Worm (Caenorhabditis elegans) whole organism, early embryonic: ENCODE data around the gene icap-1.

Experiments
- B0310.2 ChIP-seq: sonication (generic microtip); optimal IDR thresholded peaks from 2 replicates; lab custom pipeline; 2016; ENCODE audit warnings: mild to moderate bottlenecking, missing genetic modification characterization, missing compliant biosample characterization
- F13C5.2 ChIP-seq: sonication (generic microtip); optimal IDR thresholded peaks from 2 replicates; lab custom pipeline; 2017; ENCODE audit warnings: mild to moderate bottlenecking, missing genetic modification characterization, inconsistent platforms, missing compliant biosample characterization
- aly-1 ChIP-seq: sonication (generic microtip); optimal IDR thresholded peaks from 2 replicates; lab custom pipeline; 2016; ENCODE audit warnings: missing genetic modification characterization, missing compliant biosample characterization
- ama-1 ChIP-seq: fragments of 150-350 bp; optimal IDR thresholded peaks from 2 replicates; lab custom pipeline; 2014
- ceh-13 ChIP-seq: fragments of 200-800 bp; sonication (Bioruptor generic); optimal IDR thresholded peaks from 2 replicates; lab custom pipeline; 2018; ENCODE audit warnings: mild to moderate bottlenecking, missing genetic modification characterization, missing compliant biosample characterization
- ceh-36 ChIP-seq: sonication (generic microtip); optimal IDR thresholded peaks from 2 replicates; lab custom pipeline; 2016; ENCODE audit warnings: missing genetic modification characterization, inconsistent platforms, missing compliant biosample characterization
- ets-7 ChIP-seq: sonication (generic microtip); optimal IDR thresholded peaks from 2 replicates; lab custom pipeline; 2016; ENCODE audit warnings: missing genotype, missing genetic modification characterization, missing compliant biosample characterization
- flt-1 ChIP-seq: fragments of 200-800 bp; sonication (Bioruptor generic); IDR thresholded peaks from 2 replicates; pipeline ENCODE4 v1.3.6; 2022; ENCODE audit warnings: missing genetic modification characterization, missing compliant biosample characterization
- hmbx-1 ChIP-seq: sonication (generic microtip); optimal IDR thresholded peaks from 2 replicates; lab custom pipeline; 2016; ENCODE audit warnings: mild to moderate bottlenecking, missing genetic modification characterization, missing compliant biosample characterization
- hmg-4 ChIP-seq: fragments of 200-800 bp; sonication (Bioruptor generic); optimal IDR thresholded peaks from 2 replicates; lab custom pipeline; 2018; ENCODE audit warnings: mild to moderate bottlenecking, missing genetic modification characterization, missing compliant biosample characterization
- hnd-1 ChIP-seq: sonication (generic microtip); optimal IDR thresholded peaks from 2 replicates; lab custom pipeline; 2016; ENCODE audit warnings: missing genetic modification characterization, missing compliant biosample characterization
- pes-1 ChIP-seq: fragments of 200-800 bp; sonication (Bioruptor generic); IDR thresholded peaks from 2 replicates; pipeline ENCODE4 v1.3.6; 2022; ENCODE audit warnings: missing genetic modification reagents, missing genetic modification characterization, missing compliant biosample characterization
- scrt-1 ChIP-seq: fragments of 200-800 bp; sonication (Bioruptor generic); IDR thresholded peaks from 2 replicates; pipeline ENCODE4 v1.3.6; 2022; ENCODE audit warnings: missing genetic modification characterization, missing compliant biosample characterization
- sea-1 ChIP-seq: fragments of 200-800 bp; sonication (Bioruptor generic); conservative IDR thresholded peaks from 2 replicates; pipeline ENCODE4 v1.3.6; 2022; ENCODE audit warnings: missing genetic modification characterization, missing compliant biosample characterization
- tbx-11 ChIP-seq: fragments of 200-800 bp; sonication (Bioruptor generic); IDR thresholded peaks from 2 replicates; pipeline ENCODE4 v1.3.6; 2022; ENCODE audit warnings: missing genetic modification characterization, missing compliant biosample characterization
- tbx-37 ChIP-seq: fragments of 200-800 bp; sonication (Bioruptor generic); conservative IDR thresholded peaks from 2 replicates; pipeline ENCODE4 v1.3.6; 2022; ENCODE audit warnings: missing genetic modification reagents, missing genetic modification characterization, missing compliant biosample characterization
- tra-4 ChIP-seq: sonication (generic microtip); optimal IDR thresholded peaks from 2 replicates; lab custom pipeline; 2017; ENCODE audit warnings: missing genetic modification characterization, missing compliant biosample characterization

Gene icap-1

ce11 chrIV:13748798-13749197 lies 38.0 kb downstream of the icap-1 start:
- TF ChIP-seq hmbx-1 (no peak), hmg-4 (no peak), flt-1 (GFP tag; lab: Robert Waterston, UW) (no peak), aly-1 (no peak), ets-7 (tag; lab: Kevin White, UChicago) (no peak), ceh-36 (tag; lab: Kevin White, UChicago) (no peak), tbx-37 (no peak), B0310.2 (tag; lab: Kevin White, UChicago) (no peak), scrt-1 (GFP tag; lab: Robert Waterston, UW) (no peak), ama-1 (lab: Kevin White, UChicago) (no peak), F13C5.2 (tag; lab: Kevin White, UChicago) (no peak), pes-1 (no peak)

ce11 chrIV:13745409-13745808 lies 41.4 kb downstream of the icap-1 start, which contains the start of gene C47A4.5:
C47A4.5 (plus strand) TSS chrIV:13745709.
- TF ChIP-seq B0310.2 (tag; lab: Kevin White, UChicago) (no peak), F13C5.2 (tag; lab: Kevin White, UChicago) (no peak), tbx-37 (no peak), scrt-1 (GFP tag; lab: Robert Waterston, UW) (no peak), hmbx-1 (no peak), pes-1 (no peak), flt-1 (GFP tag; lab: Robert Waterston, UW) (no peak), tra-4 (tag; lab: Kevin White, UChicago) (no peak), tbx-11 (no peak), sea-1 (GFP tag; lab: Robert Waterston, UW) (no peak)

ce11 chrIV:13742244-13742643 lies 44.5 kb downstream of the icap-1 start, which contains the start of gene C47A4.3:
C47A4.3 (minus strand) TSS chrIV:13742344.
- no peak for TF ChIP-seq ets-7 (tag; lab: Kevin White, UChicago)
- no peak for TF ChIP-seq aly-1
- TF ChIP-seq flt-1 (GFP tag; lab: Robert Waterston, UW), result no peak
- no peak for TF ChIP-seq tra-4 (tag; lab: Kevin White, UChicago)
- no peak for TF ChIP-seq B0310.2 (tag; lab: Kevin White, UChicago)
- no peak for TF ChIP-seq hmbx-1
- no peak for TF ChIP-seq F13C5.2 (tag; lab: Kevin White, UChicago)
- no peak for TF ChIP-seq ceh-13 (GFP tag; lab: Kevin White, UChicago)
- TF ChIP-seq hmg-4, result no peak
- TF ChIP-seq hnd-1 (tag; lab: Kevin White, UChicago), result no peak
- no peak for TF ChIP-seq tbx-11
- no peak for TF ChIP-seq ama-1 (lab: Kevin White, UChicago)
- TF ChIP-seq sea-1 (GFP tag; lab: Robert Waterston, UW), result no peak
- TF ChIP-seq pes-1, result no peak
- TF ChIP-seq tbx-37, result no peak
- TF ChIP-seq ceh-36 (tag; lab: Kevin White, UChicago), result no peak
- TF ChIP-seq scrt-1 (GFP tag; lab: Robert Waterston, UW), result no peak
